Worm (Caenorhabditis elegans) whole organism, midembryonic: Measurements from ENCODE around the gene T27A10.2.

Experiments
- T22C8.4 ChIP-seq: fragments of 200-800 bp; sonication (Bioruptor generic); IDR thresholded peaks from 2 replicates; pipeline ENCODE4 v1.3.6; 2022; ENCODE audit warnings: missing genetic modification characterization, missing compliant biosample characterization
- cog-1 ChIP-seq: sonication (generic microtip); optimal IDR thresholded peaks from 2 replicates; lab custom pipeline; 2016; ENCODE audit warnings: missing genetic modification characterization, missing compliant biosample characterization
- flt-1 ChIP-seq: fragments of 200-800 bp; sonication (Bioruptor generic); IDR thresholded peaks from 2 replicates; pipeline ENCODE4 v1.3.6; 2022; ENCODE audit warnings: missing genetic modification characterization, missing compliant biosample characterization
- klf-2 ChIP-seq: fragments of 200-800 bp; sonication (Bioruptor generic); conservative IDR thresholded peaks from 2 replicates; pipeline ENCODE4 v1.3.6; 2022; ENCODE audit warnings: missing genetic modification reagents, missing genetic modification characterization, missing compliant biosample characterization
- med-1 ChIP-seq: sonication (generic microtip); optimal IDR thresholded peaks from 2 replicates; lab custom pipeline; 2017; ENCODE audit warnings: missing genetic modification characterization, mild to moderate bottlenecking, missing compliant biosample characterization, antibody characterized with exemption, missing genetic modification reagents; ENCODE audit not compliant: insufficient read depth
- ref-1 ChIP-seq: fragments of 200-800 bp; sonication (Bioruptor generic); conservative IDR thresholded peaks from 2 replicates; pipeline ENCODE4 v1.3.6; 2022; ENCODE audit warnings: missing genetic modification reagents, missing genetic modification characterization, missing compliant biosample characterization
- tab-1 ChIP-seq: fragments of 200-800 bp; sonication (Bioruptor generic); IDR thresholded peaks from 2 replicates; pipeline ENCODE4 v1.3.6; 2022; ENCODE audit warnings: missing genetic modification characterization, missing compliant biosample characterization
- ztf-23 ChIP-seq: fragments of 200-800 bp; sonication (Bioruptor generic); IDR thresholded peaks from 2 replicates; pipeline ENCODE4 v1.3.6; 2022; ENCODE audit warnings: missing genetic modification reagents, missing genetic modification characterization, missing compliant biosample characterization
- ztf-29 ChIP-seq: fragments of 200-800 bp; sonication (Bioruptor generic); IDR thresholded peaks from 2 replicates; pipeline ENCODE4 v1.3.6; 2022; ENCODE audit warnings: missing genetic modification reagents, missing genetic modification characterization, missing compliant biosample characterization

DNA sequence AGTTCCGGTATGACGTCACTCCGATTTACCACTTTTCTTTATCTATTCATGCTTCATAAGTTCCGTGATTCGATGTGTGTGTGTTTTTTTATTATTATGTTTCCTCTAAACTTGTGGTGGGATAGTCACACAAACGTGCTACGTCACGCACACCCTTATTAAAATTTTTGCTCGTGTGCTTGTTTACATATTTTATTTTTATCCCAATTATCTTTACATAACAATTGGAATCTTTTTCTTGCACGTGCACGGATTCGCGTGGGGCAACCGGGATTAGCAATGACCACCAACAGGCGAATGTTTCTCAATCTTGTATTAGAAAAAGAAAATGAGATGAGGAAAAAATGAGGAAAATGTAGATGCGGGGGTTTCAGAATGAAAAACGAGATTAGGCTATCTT is 4.8 kb downstream of the T27A10.2 start:
- TF ChIP-seq ztf-29 (no peak), T22C8.4 (no peak), klf-2 (GFP tag; lab: Robert Waterston, UW) (no peak), flt-1 (no peak), ref-1 (GFP tag; lab: Robert Waterston, UW) (no peak), med-1 (GFP tag; lab: Kevin White, UChicago) (no peak), cog-1 (tag; lab: Kevin White, UChicago) (no peak), ztf-23 (no peak), tab-1 (GFP tag; lab: Robert Waterston, UW) (no peak)
